Fruit fly (Drosophila melanogaster) whole organism, embryonic: ENCODE measurements around the gene Osi6.

Experiments used
- Aef1 ChIP-seq: fragments of 200-800 bp; sonication (Bioruptor generic); IDR thresholded peaks from 3 replicates; pipeline ENCODE4 v1.3.6; 2022; ENCODE audit warnings: missing biosample characterization, missing genetic modification characterization
- Antp ChIP-seq: fragments of 200-800 bp; sonication (Bioruptor generic); optimal IDR thresholded peaks from 3 replicates; lab custom pipeline; 2016; ENCODE audit warnings: missing biosample characterization, missing genetic modification characterization
- Bdp1 ChIP-seq: fragments of 200-800 bp; sonication (Bioruptor generic); optimal IDR thresholded peaks from 3 replicates; lab custom pipeline; 2016; ENCODE audit warnings: missing biosample characterization, missing genetic modification characterization
- CG10209 ChIP-seq: fragments of 200-800 bp; sonication (Bioruptor generic); optimal IDR thresholded peaks from 3 replicates; lab custom pipeline; 2017; ENCODE audit warnings: missing biosample characterization, mild to moderate bottlenecking, missing genetic modification characterization, missing genetic modification reagents
- CG10543 ChIP-seq: fragments of 200-800 bp; sonication (Bioruptor generic); optimal IDR thresholded peaks from 3 replicates; lab custom pipeline; 2017; ENCODE audit warnings: missing biosample characterization, mild to moderate bottlenecking, missing genetic modification characterization, moderate library complexity
- CG10959 ChIP-seq: fragments of 200-800 bp; sonication (Bioruptor generic); IDR thresholded peaks from 2 replicates; pipeline ENCODE4 v1.3.6; 2022; ENCODE audit warnings: missing biosample characterization, missing genetic modification characterization
- CG11085 ChIP-seq: fragments of 200-800 bp; sonication (Bioruptor generic); IDR thresholded peaks from 2 replicates; pipeline ENCODE4 v1.3.6; 2022; ENCODE audit warnings: missing biosample characterization, missing genetic modification characterization
- CG11456 ChIP-seq: fragments of 200-800 bp; sonication (Bioruptor generic); IDR thresholded peaks from 3 replicates; pipeline ENCODE4 v1.3.6; 2022; ENCODE audit warnings: missing biosample characterization, missing genetic modification characterization
- CG12071 ChIP-seq: fragments of 200-800 bp; sonication (Bioruptor generic); optimal IDR thresholded peaks from 3 replicates; lab custom pipeline; 2018; ENCODE audit warnings: missing biosample characterization, mild to moderate bottlenecking, missing genetic modification characterization
- CG16815 ChIP-seq: fragments of 200-800 bp; sonication (Bioruptor generic); optimal IDR thresholded peaks from 3 replicates; lab custom pipeline; 2017; ENCODE audit warnings: missing biosample characterization, mild to moderate bottlenecking, missing genetic modification characterization
- CG17361 ChIP-seq: fragments of 200-800 bp; sonication (Bioruptor generic); IDR thresholded peaks from 3 replicates; pipeline ENCODE4 v1.3.6; 2022; ENCODE audit warnings: missing biosample characterization, missing genetic modification characterization
- CG17568 ChIP-seq: fragments of 200-800 bp; sonication (Bioruptor generic); optimal IDR thresholded peaks from 2 replicates; lab custom pipeline; 2018; ENCODE audit warnings: missing biosample characterization, mild to moderate bottlenecking, missing genetic modification characterization, moderate library complexity
- CG17829 ChIP-seq: fragments of 200-800 bp; optimal IDR thresholded peaks from 2 replicates; lab custom pipeline; 2019; ENCODE audit warnings: missing biosample characterization, mild to moderate bottlenecking, missing genetic modification characterization, moderate library complexity
- CG18599 ChIP-seq: fragments of 200-800 bp; sonication (Bioruptor generic); optimal IDR thresholded peaks from 3 replicates; lab custom pipeline; 2017; ENCODE audit warnings: missing biosample characterization, missing genetic modification characterization, mild to moderate bottlenecking, moderate library complexity, missing genetic modification reagents
- CG2678 ChIP-seq: fragments of 200-800 bp; sonication (Bioruptor generic); optimal IDR thresholded peaks from 3 replicates; lab custom pipeline; 2019; ENCODE audit warnings: missing biosample characterization, mild to moderate bottlenecking, missing genetic modification characterization, moderate library complexity
- CG2875 ChIP-seq: fragments of 200-800 bp; sonication (Bioruptor generic); optimal IDR thresholded peaks from 2 replicates; lab custom pipeline; 2017; ENCODE audit warnings: missing biosample characterization, mild to moderate bottlenecking, missing genetic modification characterization, missing genetic modification reagents
- CG31441 ChIP-seq: fragments of 200-800 bp; sonication (Bioruptor generic); IDR thresholded peaks from 2 replicates; pipeline ENCODE4 v1.3.6; 2022; ENCODE audit warnings: missing biosample characterization, missing genetic modification characterization
- CG33213 ChIP-seq: fragments of 200-800 bp; sonication (Bioruptor generic); optimal IDR thresholded peaks from 3 replicates; lab custom pipeline; 2016; ENCODE audit warnings: missing biosample characterization, missing genetic modification characterization
- CG4360 ChIP-seq: fragments of 200-800 bp; sonication (Bioruptor generic); IDR thresholded peaks from 2 replicates; pipeline ENCODE4 v1.3.6; 2022; ENCODE audit warnings: missing biosample characterization, missing genetic modification characterization
- CG6254 ChIP-seq: fragments of 200-800 bp; sonication (Bioruptor generic); optimal IDR thresholded peaks from 3 replicates; lab custom pipeline; 2017; ENCODE audit warnings: mild to moderate bottlenecking, missing biosample characterization, missing genetic modification reagents, missing genetic modification characterization
- CG6791 ChIP-seq: fragments of 200-800 bp; sonication (Bioruptor generic); IDR thresholded peaks from 3 replicates; pipeline ENCODE4 v1.3.6; 2022; ENCODE audit warnings: missing biosample characterization, missing genetic modification characterization; ENCODE audit not compliant: partially characterized antibody
- CG8290 ChIP-seq, 3 experiments: fragments of 200-800 bp; sonication (Bioruptor generic); optimal IDR thresholded peaks; 2 replicates each; lab custom pipeline; 2016 to 2019; ENCODE audit warnings: missing biosample characterization in 3 of 3, missing genetic modification characterization in 3 of 3, mild to moderate bottlenecking in 2 of 3, moderate library complexity in 1 of 3
- CG8478 ChIP-seq: fragments of >200 bp; optimal IDR thresholded peaks from 2 replicates; lab custom pipeline; 2018
- CG9727 ChIP-seq: fragments of 200-800 bp; sonication (Bioruptor generic); optimal IDR thresholded peaks from 3 replicates; lab custom pipeline; 2017; ENCODE audit warnings: missing biosample characterization, mild to moderate bottlenecking, missing genetic modification characterization
- CrebB ChIP-seq: fragments of 200-800 bp; sonication (Bioruptor generic); optimal IDR thresholded peaks from 3 replicates; lab custom pipeline; 2018; ENCODE audit warnings: missing biosample characterization, mild to moderate bottlenecking, missing genetic modification characterization
- Deaf1 ChIP-seq: fragments of 200-800 bp; optimal IDR thresholded peaks from 3 replicates; lab custom pipeline; 2019; ENCODE audit warnings: missing biosample characterization, mild to moderate bottlenecking, missing genetic modification characterization, moderate library complexity
- GATAe ChIP-seq: fragments of 200-800 bp; sonication (Bioruptor generic); conservative IDR thresholded peaks from 2 replicates; pipeline ENCODE4 v1.3.6; 2022; ENCODE audit warnings: missing biosample characterization, missing genetic modification characterization
- Kr ChIP-seq: fragments of 200-800 bp; sonication (Bioruptor generic); optimal IDR thresholded peaks from 2 replicates; lab custom pipeline; 2017; ENCODE audit warnings: missing biosample characterization, mild to moderate bottlenecking, missing genetic modification characterization
- NC2β ChIP-seq: fragments of 200-800 bp; sonication (Bioruptor generic); optimal IDR thresholded peaks from 2 replicates; lab custom pipeline; 2016; ENCODE audit warnings: missing biosample characterization, missing genetic modification characterization
- Nf-YC ChIP-seq: fragments of 200-800 bp; optimal IDR thresholded peaks from 3 replicates; lab custom pipeline; 2019; ENCODE audit warnings: missing biosample characterization, mild to moderate bottlenecking, missing genetic modification characterization, moderate library complexity
- Sox102F ChIP-seq: fragments of 200-800 bp; sonication (Bioruptor generic); optimal IDR thresholded peaks from 2 replicates; lab custom pipeline; 2018; ENCODE audit warnings: missing biosample characterization, mild to moderate bottlenecking, missing genetic modification characterization, moderate library complexity
- al ChIP-seq: fragments of 200-800 bp; sonication (Bioruptor generic); IDR thresholded peaks from 2 replicates; pipeline ENCODE4 v1.3.6; 2022; ENCODE audit warnings: missing biosample characterization, missing genetic modification characterization
- ash1 ChIP-seq: fragments of 200-800 bp; sonication (Bioruptor generic); optimal IDR thresholded peaks from 2 replicates; lab custom pipeline; 2018; ENCODE audit warnings: missing biosample characterization, mild to moderate bottlenecking, missing genetic modification characterization
- cg ChIP-seq: fragments of 200-800 bp; sonication (Bioruptor generic); optimal IDR thresholded peaks from 3 replicates; lab custom pipeline; 2019; ENCODE audit warnings: missing biosample characterization, mild to moderate bottlenecking, missing genetic modification characterization, moderate library complexity
- crol ChIP-seq: fragments of 200-800 bp; sonication (Bioruptor generic); IDR thresholded peaks from 2 replicates; pipeline ENCODE4 v1.3.6; 2022; ENCODE audit warnings: missing biosample characterization, missing genetic modification characterization
- dmrt99B ChIP-seq: fragments of 200-800 bp; sonication (Bioruptor generic); optimal IDR thresholded peaks from 2 replicates; lab custom pipeline; 2018; ENCODE audit warnings: missing biosample characterization, mild to moderate bottlenecking, missing genetic modification characterization, moderate library complexity
- ewg ChIP-seq: fragments of 200-800 bp; sonication (Bioruptor generic); optimal IDR thresholded peaks from 3 replicates; lab custom pipeline; 2017; ENCODE audit warnings: mild to moderate bottlenecking, missing biosample characterization, missing genetic modification reagents, missing genetic modification characterization
- gt ChIP-seq: fragments of 200-800 bp; sonication (Bioruptor generic); IDR thresholded peaks from 2 replicates; pipeline ENCODE4 v1.3.6; 2022; ENCODE audit warnings: missing biosample characterization, missing genetic modification characterization
- klu ChIP-seq: fragments of 200-800 bp; sonication (Bioruptor generic); IDR thresholded peaks from 2 replicates; pipeline ENCODE4 v1.3.6; 2022; ENCODE audit warnings: missing biosample characterization, missing genetic modification characterization
- knrl ChIP-seq: fragments of 200-800 bp; sonication (Bioruptor generic); IDR thresholded peaks from 3 replicates; pipeline ENCODE4 v1.3.6; 2022; ENCODE audit warnings: missing biosample characterization, missing genetic modification characterization; ENCODE audit not compliant: partially characterized antibody
- lbe ChIP-seq: fragments of 200-800 bp; sonication (Bioruptor generic); optimal IDR thresholded peaks from 2 replicates; lab custom pipeline; 2016; ENCODE audit warnings: missing biosample characterization, mild to moderate bottlenecking, missing genetic modification characterization
- lmd ChIP-seq: fragments of 200-800 bp; sonication (Bioruptor generic); IDR thresholded peaks from 2 replicates; pipeline ENCODE4 v1.3.6; 2022; ENCODE audit warnings: missing biosample characterization, missing genetic modification characterization
- lov ChIP-seq, 2 experiments: fragments of 200-800 bp in 1 of 2; fragments of >200 bp in 1 of 2; sonication (Bioruptor generic) in 1 of 2; IDR thresholded peaks in 1 of 2; optimal IDR thresholded peaks in 1 of 2; 2 replicates in 1 of 2; 3 replicates in 1 of 2; pipeline versions ENCODE4 v1.3.6 to Lab custom; 2017 to 2022; ENCODE audit warnings: missing biosample characterization in 1 of 2, missing genetic modification characterization in 1 of 2
- maf-S ChIP-seq: fragments of 200-800 bp; sonication (Bioruptor generic); optimal IDR thresholded peaks from 2 replicates; lab custom pipeline; 2016; ENCODE audit warnings: missing biosample characterization, missing genetic modification characterization
- scrt ChIP-seq: fragments of 200-800 bp; sonication (Bioruptor generic); optimal IDR thresholded peaks from 2 replicates; lab custom pipeline; 2018; ENCODE audit warnings: missing biosample characterization, mild to moderate bottlenecking, missing genetic modification characterization, moderate library complexity
- sim ChIP-seq: fragments of 200-800 bp; sonication (Bioruptor generic); IDR thresholded peaks from 2 replicates; pipeline ENCODE4 v1.3.6; 2022; ENCODE audit warnings: missing biosample characterization, missing genetic modification characterization
- tll ChIP-seq, 2 experiments: fragments of 200-800 bp in 1 of 2; fragments of >200 bp in 1 of 2; sonication (Bioruptor generic) in 1 of 2; optimal IDR thresholded peaks; 2 replicates each; lab custom pipeline; 2017 to 2019; ENCODE audit warnings: missing biosample characterization in 2 of 2, missing genetic modification characterization in 2 of 2, mild to moderate bottlenecking in 1 of 2, moderate library complexity in 1 of 2
- vvl ChIP-seq: fragments of 200-800 bp; sonication (Bioruptor generic); IDR thresholded peaks from 2 replicates; pipeline ENCODE4 v1.3.6; 2022; ENCODE audit warnings: missing biosample characterization, missing genetic modification characterization
- wek ChIP-seq: fragments of 200-800 bp; sonication (Bioruptor generic); optimal IDR thresholded peaks from 3 replicates; lab custom pipeline; 2018; ENCODE audit warnings: missing biosample characterization, mild to moderate bottlenecking, missing genetic modification characterization, moderate library complexity
- zfh1 ChIP-seq: fragments of 200-800 bp; sonication (Bioruptor generic); IDR thresholded peaks from 3 replicates; pipeline ENCODE4 v1.3.6; 2022; ENCODE audit warnings: missing biosample characterization, missing genetic modification characterization

The Osi6 gene

DNA sequence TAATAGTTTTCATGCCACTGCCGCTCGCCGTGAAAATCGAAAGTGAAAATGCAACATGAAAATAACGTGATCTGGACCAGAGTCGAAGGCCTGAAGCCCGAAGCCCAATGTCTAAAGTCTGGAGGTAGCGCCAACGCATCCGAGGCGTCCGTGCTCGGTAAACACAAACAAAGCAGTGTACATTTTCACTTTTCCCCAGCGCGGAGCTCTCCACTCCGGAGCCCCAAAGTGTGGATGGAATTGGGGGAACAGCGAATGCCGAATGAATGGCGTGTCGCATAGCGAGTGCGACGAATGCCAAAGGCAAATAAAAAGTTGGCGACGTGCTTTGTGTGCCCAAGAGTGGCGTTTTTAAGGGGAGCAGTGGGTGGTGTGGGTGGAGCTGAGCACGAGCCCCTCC, 31.5 kb upstream of the Osi6 start:
- TF ChIP-seq wek (GFP tag; lab: Kevin White, UChicago) = peak; percentile 11
- no peak for TF ChIP-seq CG16815 (GFP tag; lab: Kevin White, UChicago)
- peak; percentile 14 for TF ChIP-seq dmrt99B (tag; lab: Kevin White, UChicago)
- no peak for TF ChIP-seq lov (optimal IDR thresholded peaks at IDR 0.05; lab: Kevin White, UChicago)
- TF ChIP-seq lov (GFP tag; IDR thresholded peaks at IDR 0.05; lab: Robert Waterston, UW) = no peak
- TF ChIP-seq klu (GFP tag; lab: Robert Waterston, UW) = no peak
- TF ChIP-seq gt (GFP tag; lab: Robert Waterston, UW) = no peak
- TF ChIP-seq CG10959 (GFP tag; lab: Robert Waterston, UW) = no peak
- 0 out of 2 replicates have a peak, but pooled peaks have one; percentile 15 for TF ChIP-seq CG31441
- no peak for TF ChIP-seq CG17829 (tag; lab: Kevin White, UChicago)
- no peak for TF ChIP-seq Antp (GFP tag; lab: Kevin White, UChicago)
- TF ChIP-seq CG12071 (GFP tag; lab: Kevin White, UChicago) = peak; percentile 44
- TF ChIP-seq ash1 (GFP tag; lab: Kevin White, UChicago) = no peak
- no peak for TF ChIP-seq CG33213 (GFP tag; lab: Kevin White, UChicago)
- TF ChIP-seq CG17568 = no peak
- no peak for TF ChIP-seq CG4360 (GFP tag; lab: Robert Waterston, UW)
- no peak for TF ChIP-seq CrebB (tag; lab: Kevin White, UChicago)
- TF ChIP-seq GATAe (GFP tag; lab: Robert Waterston, UW) = no peak
- TF ChIP-seq CG18599 = no peak
- TF ChIP-seq lbe (GFP tag; lab: Kevin White, UChicago) = no peak
- TF ChIP-seq CG6791 = no peak
- no peak for TF ChIP-seq CG9727
- no peak for TF ChIP-seq CG17361 (GFP tag; lab: Robert Waterston, UW)
- TF ChIP-seq CG8290 (GFP tag; optimal IDR thresholded peaks at IDR 0.05; lab: Kevin White, UChicago) = no peak
- peak in 1 of 2 experiments; percentile 15 for TF ChIP-seq CG8290 (tag; optimal IDR thresholded peaks at IDR 0.05; lab: Kevin White, UChicago)
- no peak for TF ChIP-seq Bdp1
- no peak for TF ChIP-seq Nf-YC (tag; lab: Kevin White, UChicago)
- TF ChIP-seq cg = no peak
- peak; percentile 57 for TF ChIP-seq Deaf1
- TF ChIP-seq CG10543 (GFP tag; lab: Kevin White, UChicago) = peak; percentile 4
- TF ChIP-seq CG2678 = peak; percentile 33
- TF ChIP-seq CG6254 = peak; percentile 18
- TF ChIP-seq scrt (GFP tag; lab: Kevin White, UChicago) = no peak
- TF ChIP-seq knrl = no peak
- no peak for TF ChIP-seq tll (GFP tag; optimal IDR thresholded peaks at IDR 0.05; lab: Kevin White, UChicago)
- TF ChIP-seq maf-S = no peak
- TF ChIP-seq al (GFP tag; lab: Robert Waterston, UW) = no peak
- TF ChIP-seq sim = no peak
- no peak for TF ChIP-seq CG10209 (GFP tag; lab: Kevin White, UChicago)
- TF ChIP-seq crol (GFP tag; lab: Robert Waterston, UW) = peak; percentile 65
- TF ChIP-seq Sox102F (GFP tag; lab: Kevin White, UChicago) = peak; percentile 30
- TF ChIP-seq CG8478 (lab: Kevin White, UChicago) = no peak
- TF ChIP-seq NC2β = no peak
- TF ChIP-seq lmd (GFP tag; lab: Robert Waterston, UW) = no peak
- TF ChIP-seq CG11456 (GFP tag; lab: Robert Waterston, UW) = no peak
- peak; percentile 10 for TF ChIP-seq ewg (GFP tag; lab: Kevin White, UChicago)
- TF ChIP-seq zfh1 = 0 out of 3 replicates have a peak, but pooled peaks have one; percentile 23
- peak; percentile 74; the same call in 1 of the 2 replicates for TF ChIP-seq vvl
- no peak for TF ChIP-seq CG11085 (GFP tag; lab: Robert Waterston, UW)
- TF ChIP-seq CG2875 (GFP tag; lab: Kevin White, UChicago) = peak; percentile 24
- no peak for TF ChIP-seq Aef1 (GFP tag; lab: Robert Waterston, UW)
- TF ChIP-seq Kr (GFP tag; lab: Kevin White, UChicago) = no peak
